Worm (Caenorhabditis elegans): ENCODE results near the gene F39F10.3.
A peak's percentile ranks its signal among the peaks of the same experiment; 100 is the strongest.

The F39F10.3 gene

ce11 chrX:16928087-16928486 lies 36.3 kb downstream of the F39F10.3 start (continued):
- TF ChIP-seq F57C9.4 (tag; optimal IDR thresholded peaks at IDR 0.05) (no peak), B0261.1 (tag; optimal IDR thresholded peaks at IDR 0.05) (peak; percentile 79), akir-1 (GFP tag; optimal IDR thresholded peaks at IDR 0.05) (no peak), cebp-1 (GFP tag; IDR thresholded peaks at IDR 0.05) (0 out of 2 replicates have a peak, but pooled peaks have one; percentile 34), cebp-1 (tag; optimal IDR thresholded peaks at IDR 0.05) (no peak), nhr-27 (tag; optimal IDR thresholded peaks at IDR 0.05) (no peak), ekl-4 (GFP tag; IDR thresholded peaks at IDR 0.05) (no peak), K12H6.12 (tag; optimal IDR thresholded peaks at IDR 0.05) (peak; percentile 49), F22D6.2 (tag; optimal IDR thresholded peaks at IDR 0.05) (no peak), ztf-6 (GFP tag; IDR thresholded peaks at IDR 0.05) (no peak), ZK185.1 (tag; optimal IDR thresholded peaks at IDR 0.05; ENCODE audit: poor library complexity, severe bottlenecking) (peak; percentile 43), fkh-3 (tag; optimal IDR thresholded peaks at IDR 0.05) (no peak), atf-7 (tag; optimal IDR thresholded peaks at IDR 0.05) (peak; percentile 9), attf-5 (GFP tag; optimal IDR thresholded peaks at IDR 0.05) (peak; percentile 36), nfya-1 (tag; optimal IDR thresholded peaks at IDR 0.05; ENCODE audit: borderline replicate concordance, insufficient read depth) (no peak), xnd-1 (tag; optimal IDR thresholded peaks at IDR 0.05) (no peak), ztf-22 (GFP tag; optimal IDR thresholded peaks at IDR 0.05) (no peak), nhr-120 (GFP tag; IDR thresholded peaks at IDR 0.05) (no peak), ceh-91 (GFP tag; IDR thresholded peaks at IDR 0.05) (no peak), lin-40 (tag; optimal IDR thresholded peaks at IDR 0.05) (no peak), nhr-179 (tag; optimal IDR thresholded peaks at IDR 0.05) (peak; percentile 18), nhr-90 (tag; optimal IDR thresholded peaks at IDR 0.05) (peak; percentile 68), athp-1 (tag; optimal IDR thresholded peaks at IDR 0.05) (peak; percentile 51), let-526 (GFP tag; IDR thresholded peaks at IDR 0.05) (0 out of 2 replicates have a peak, but pooled peaks have one; percentile 8), hmg-20 (GFP tag; IDR thresholded peaks at IDR 0.05) (peak; percentile 38; the same call in 1 of the 2 replicates), tbx-9 (tag; optimal IDR thresholded peaks at IDR 0.05; ENCODE audit: borderline replicate concordance) (no peak), Y79H2A.3 (GFP tag; conservative IDR thresholded peaks at IDR 0.05) (no peak), T26A5.8 (tag; optimal IDR thresholded peaks at IDR 0.05) (no peak), dox-1 (GFP tag; IDR thresholded peaks at IDR 0.05) (peak; percentile 70; the same call in 1 of the 2 replicates), lag-1 (GFP tag; IDR thresholded peaks at IDR 0.05) (no peak)

DNA sequence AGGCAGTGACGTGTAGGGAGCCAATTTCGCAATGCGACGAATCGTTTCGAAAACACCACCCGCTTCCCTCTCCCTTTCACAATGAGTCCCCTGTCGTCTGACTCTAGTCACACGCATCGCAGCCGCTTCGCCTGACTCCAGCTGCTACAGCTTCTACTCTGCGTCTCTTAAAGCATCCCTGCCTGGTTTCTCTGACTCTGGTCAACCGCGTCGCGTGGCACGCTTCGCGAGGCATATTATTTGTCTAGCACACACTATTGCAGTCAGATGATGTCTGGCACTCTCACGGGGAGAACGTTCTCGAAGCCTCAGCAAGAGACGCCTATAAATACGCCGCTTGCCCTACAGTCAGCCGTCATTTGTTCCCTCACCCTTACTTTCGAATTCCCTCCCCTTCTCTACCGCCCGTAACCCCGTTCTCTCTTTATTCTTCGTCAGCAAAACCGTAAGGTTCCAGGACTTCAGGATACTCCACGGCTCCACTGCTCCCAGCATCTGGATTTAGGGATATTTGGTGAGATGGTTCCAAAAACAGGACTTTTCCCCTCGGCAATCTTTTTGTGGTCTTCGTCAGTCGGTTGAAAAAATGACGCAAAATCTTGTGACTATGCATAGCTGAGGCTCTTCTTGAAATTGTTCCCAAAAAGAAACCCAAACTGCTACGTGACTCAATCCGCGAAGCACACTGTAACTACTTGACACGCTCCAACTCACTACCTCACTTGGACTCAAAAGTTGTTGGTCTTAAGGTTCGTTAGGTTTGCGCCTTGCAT lies 38.0 kb downstream of the F39F10.3 start:
- TF ChIP-seq F10E7.11 (tag; optimal IDR thresholded peaks at IDR 0.05), result no peak
- TF ChIP-seq zim-3 (tag; optimal IDR thresholded peaks at IDR 0.05), result peak; percentile 47
- peak; percentile 76 for TF ChIP-seq tbp1 (GFP tag; optimal IDR thresholded peaks at IDR 0.05)
- TF ChIP-seq F22D6.2 (tag; optimal IDR thresholded peaks at IDR 0.05), result peak; percentile 88
- 0 out of 2 replicates have a peak, but pooled peaks have one; percentile 67 for TF ChIP-seq lag-1 (GFP tag; IDR thresholded peaks at IDR 0.05)
- TF ChIP-seq athp-1 (tag; optimal IDR thresholded peaks at IDR 0.05), result peak; percentile 79
- TF ChIP-seq ekl-4 (GFP tag; IDR thresholded peaks at IDR 0.05), result peak; percentile 97
- no peak for TF ChIP-seq sdz-38 (tag; optimal IDR thresholded peaks at IDR 0.05)
- no peak for TF ChIP-seq aptf-2 (GFP tag; conservative IDR thresholded peaks at IDR 0.05)
- TF ChIP-seq xnd-1 (tag; optimal IDR thresholded peaks at IDR 0.05), result no peak
- TF ChIP-seq unc-130 (GFP tag; optimal IDR thresholded peaks at IDR 0.05), result no peak
- TF ChIP-seq Y56A3A.18 (GFP tag; IDR thresholded peaks at IDR 0.05), result peak; percentile 30
- peak; percentile 97 for TF ChIP-seq ztf-26 (tag; optimal IDR thresholded peaks at IDR 0.05)
- peak; percentile 77; the same call in 1 of the 2 replicates for TF ChIP-seq F37B4.10 (GFP tag; IDR thresholded peaks at IDR 0.05)
- TF ChIP-seq snpc-1.3 (tag; optimal IDR thresholded peaks at IDR 0.05; ENCODE audit: insufficient read depth), result peak; percentile 43
- TF ChIP-seq snpc-4 (GFP tag; optimal IDR thresholded peaks at IDR 0.05), result peak; percentile 66
- TF ChIP-seq snpc-4 (tag; optimal IDR thresholded peaks at IDR 0.05), result peak; percentile 53 to 81 (median 66)
- TF ChIP-seq hmg-20 (GFP tag; IDR thresholded peaks at IDR 0.05), result peak; percentile 15; the same call in 1 of the 2 replicates
- peak; percentile 82 for TF ChIP-seq fkh-3 (tag; optimal IDR thresholded peaks at IDR 0.05)
- TF ChIP-seq F57A8.1 (GFP tag; optimal IDR thresholded peaks at IDR 0.05), result no peak
- no peak for TF ChIP-seq rec-8 (tag; optimal IDR thresholded peaks at IDR 0.05)
- TF ChIP-seq ceh-79 (tag; optimal IDR thresholded peaks at IDR 0.05), result peak; percentile 92
- no peak for TF ChIP-seq nhr-120 (GFP tag; IDR thresholded peaks at IDR 0.05)
- no peak for TF ChIP-seq C17E4.6 (GFP tag; IDR thresholded peaks at IDR 0.05)

All from whole organism, young adult.